Fruit fly (Drosophila melanogaster) whole organism, prepupa: ENCODE data around the gene Phae2.

Experiments
- CG10631 ChIP-seq: fragments of 200-800 bp; sonication (Bioruptor generic); optimal IDR thresholded peaks from 2 replicates; lab custom pipeline; 2016; ENCODE audit warnings: missing biosample characterization, missing genetic modification characterization
- CG10669 ChIP-seq: fragments of 200-800 bp; sonication (Bioruptor generic); optimal IDR thresholded peaks from 3 replicates; lab custom pipeline; 2018; ENCODE audit warnings: missing biosample characterization, mild to moderate bottlenecking, missing genetic modification characterization, moderate library complexity
- CG11762 ChIP-seq: fragments of 200-800 bp; sonication (Bioruptor generic); optimal IDR thresholded peaks from 3 replicates; lab custom pipeline; 2016; ENCODE audit warnings: missing biosample characterization, missing genetic modification characterization; ENCODE audit not compliant: insufficient read depth
- CG11902 ChIP-seq: fragments of 200-800 bp; sonication (Bioruptor generic); optimal IDR thresholded peaks from 3 replicates; lab custom pipeline; 2016; ENCODE audit warnings: missing biosample characterization, missing genetic modification characterization
- CG15336 ChIP-seq: fragments of 200-800 bp; sonication (Bioruptor generic); IDR thresholded peaks from 2 replicates; pipeline ENCODE4 v1.3.6; 2022; ENCODE audit warnings: missing biosample characterization, missing genetic modification characterization
- CG16779 ChIP-seq: fragments of 200-800 bp; sonication (Bioruptor generic); optimal IDR thresholded peaks from 3 replicates; lab custom pipeline; 2017; ENCODE audit warnings: missing biosample characterization, mild to moderate bottlenecking, missing genetic modification characterization
- CG32006 ChIP-seq: fragments of 200-800 bp; sonication (Bioruptor generic); optimal IDR thresholded peaks from 3 replicates; lab custom pipeline; 2017; ENCODE audit warnings: missing biosample characterization, mild to moderate bottlenecking, missing genetic modification characterization
- CG34406 ChIP-seq: fragments of 200-800 bp; sonication (Bioruptor generic); optimal IDR thresholded peaks from 3 replicates; lab custom pipeline; 2016; ENCODE audit warnings: missing biosample characterization, missing genetic modification characterization
- CG6276 ChIP-seq: fragments of 200-800 bp; sonication (Bioruptor generic); optimal IDR thresholded peaks from 2 replicates; lab custom pipeline; 2017; ENCODE audit warnings: missing biosample characterization, mild to moderate bottlenecking, missing genetic modification characterization
- CG6792 ChIP-seq: fragments of 200-800 bp; sonication (Bioruptor generic); optimal IDR thresholded peaks from 3 replicates; lab custom pipeline; 2016; ENCODE audit warnings: missing biosample characterization, missing genetic modification characterization
- CG6854 ChIP-seq: fragments of 200-800 bp; sonication (Bioruptor generic); optimal IDR thresholded peaks from 2 replicates; lab custom pipeline; 2017; ENCODE audit warnings: missing biosample characterization, mild to moderate bottlenecking, missing genetic modification characterization
- CG7368 ChIP-seq: fragments of 200-800 bp; sonication (Bioruptor generic); optimal IDR thresholded peaks from 3 replicates; lab custom pipeline; 2016; ENCODE audit warnings: missing biosample characterization, missing genetic modification characterization
- CG8119 ChIP-seq: fragments of 200-800 bp; sonication (Bioruptor generic); IDR thresholded peaks from 3 replicates; pipeline ENCODE4 v1.3.6; 2022; ENCODE audit warnings: missing biosample characterization, missing genetic modification characterization
- CG8319 ChIP-seq: fragments of 200-800 bp; sonication (Bioruptor generic); optimal IDR thresholded peaks from 3 replicates; lab custom pipeline; 2016; ENCODE audit warnings: missing biosample characterization, missing genetic modification characterization
- CG8632 ChIP-seq: fragments of 200-800 bp; sonication (Bioruptor generic); optimal IDR thresholded peaks from 3 replicates; lab custom pipeline; 2016; ENCODE audit warnings: missing biosample characterization, missing genetic modification characterization
- Eip75B ChIP-seq: fragments of 200-800 bp; sonication (Bioruptor generic); optimal IDR thresholded peaks from 3 replicates; lab custom pipeline; 2016; ENCODE audit warnings: missing biosample characterization, missing genetic modification characterization
- Eip93F ChIP-seq: fragments of 200-800 bp; sonication (Bioruptor generic); optimal IDR thresholded peaks from 2 replicates; lab custom pipeline; 2016; ENCODE audit warnings: missing biosample characterization, mild to moderate bottlenecking, missing genetic modification characterization
- Ets21C ChIP-seq: fragments of 200-800 bp; sonication (Bioruptor generic); optimal IDR thresholded peaks from 3 replicates; lab custom pipeline; 2016; ENCODE audit warnings: missing biosample characterization, missing genetic modification characterization
- Ets96B ChIP-seq: fragments of 200-800 bp; optimal IDR thresholded peaks from 2 replicates; lab custom pipeline; 2019; ENCODE audit warnings: missing biosample characterization, mild to moderate bottlenecking, missing genetic modification characterization, moderate library complexity
- Gug ChIP-seq: fragments of 200-800 bp; sonication (Bioruptor generic); IDR thresholded peaks from 2 replicates; pipeline ENCODE4 v1.3.6; 2022; ENCODE audit warnings: missing biosample characterization, missing genetic modification characterization
- Hr4 ChIP-seq: fragments of 200-800 bp; sonication (Bioruptor generic); optimal IDR thresholded peaks from 3 replicates; lab custom pipeline; 2016; ENCODE audit warnings: missing biosample characterization, missing genetic modification characterization
- Met ChIP-seq: fragments of 200-800 bp; sonication (Bioruptor generic); optimal IDR thresholded peaks from 3 replicates; lab custom pipeline; 2016; ENCODE audit warnings: missing biosample characterization, missing genetic modification characterization
- OdsH ChIP-seq: fragments of 200-800 bp; sonication (Bioruptor generic); optimal IDR thresholded peaks from 3 replicates; lab custom pipeline; 2016; ENCODE audit warnings: missing biosample characterization, missing genetic modification characterization
- Sox102F ChIP-seq: fragments of 200-800 bp; sonication (Bioruptor generic); optimal IDR thresholded peaks from 2 replicates; lab custom pipeline; 2016; ENCODE audit warnings: missing biosample characterization, mild to moderate bottlenecking, missing genetic modification characterization
- Sox14 ChIP-seq: fragments of 200-800 bp; sonication (Bioruptor generic); optimal IDR thresholded peaks from 3 replicates; lab custom pipeline; 2016; ENCODE audit warnings: missing biosample characterization, missing genetic modification characterization
- acj6 ChIP-seq: fragments of 200-800 bp; sonication (Bioruptor generic); optimal IDR thresholded peaks from 3 replicates; lab custom pipeline; 2016; ENCODE audit warnings: missing biosample characterization, missing genetic modification characterization
- cyc ChIP-seq: fragments of 200-800 bp; sonication (Bioruptor generic); optimal IDR thresholded peaks from 3 replicates; lab custom pipeline; 2016; ENCODE audit warnings: missing biosample characterization, missing genetic modification characterization
- dac ChIP-seq: fragments of 200-800 bp; sonication (Bioruptor generic); optimal IDR thresholded peaks from 2 replicates; lab custom pipeline; 2017; ENCODE audit warnings: missing biosample characterization, mild to moderate bottlenecking, missing genetic modification characterization
- dsx ChIP-seq: fragments of 200-800 bp; optimal IDR thresholded peaks from 3 replicates; lab custom pipeline; 2019; ENCODE audit warnings: missing biosample characterization, mild to moderate bottlenecking, missing genetic modification characterization, moderate library complexity; ENCODE audit not compliant: poor library complexity, severe bottlenecking
- eg ChIP-seq: fragments of 200-800 bp; sonication (Bioruptor generic); IDR thresholded peaks from 3 replicates; pipeline ENCODE4 v1.3.6; 2022; ENCODE audit warnings: missing biosample characterization, missing genetic modification characterization
- esn ChIP-seq: fragments of 200-800 bp; sonication (Bioruptor generic); optimal IDR thresholded peaks from 2 replicates; lab custom pipeline; 2016; ENCODE audit warnings: missing biosample characterization, mild to moderate bottlenecking, missing genetic modification characterization, moderate library complexity
- fd59A ChIP-seq: fragments of 200-800 bp; sonication (Bioruptor generic); optimal IDR thresholded peaks from 2 replicates; lab custom pipeline; 2017; ENCODE audit warnings: missing biosample characterization, mild to moderate bottlenecking, missing genetic modification characterization, missing genetic modification reagents
- fkh ChIP-seq: fragments of 200-800 bp; sonication (Bioruptor generic); optimal IDR thresholded peaks from 3 replicates; lab custom pipeline; 2017; ENCODE audit warnings: missing biosample characterization, mild to moderate bottlenecking, missing genetic modification characterization, moderate library complexity
- lz ChIP-seq: fragments of 200-800 bp; sonication (Bioruptor generic); optimal IDR thresholded peaks from 3 replicates; lab custom pipeline; 2016; ENCODE audit warnings: missing biosample characterization, missing genetic modification characterization
- pdm3 ChIP-seq: fragments of 200-800 bp; sonication (Bioruptor generic); optimal IDR thresholded peaks from 3 replicates; lab custom pipeline; 2016; ENCODE audit warnings: missing biosample characterization, missing genetic modification characterization
- spab ChIP-seq: fragments of 200-800 bp; sonication (Bioruptor generic); optimal IDR thresholded peaks from 2 replicates; lab custom pipeline; 2017; ENCODE audit warnings: missing biosample characterization, mild to moderate bottlenecking, missing genetic modification characterization, missing genetic modification reagents
- ss ChIP-seq, 2 experiments: fragments of 200-800 bp; sonication (Bioruptor generic); optimal IDR thresholded peaks; 2 replicates in 1 of 2; 3 replicates in 1 of 2; lab custom pipeline; 2017 to 2018; ENCODE audit warnings: mild to moderate bottlenecking in 2 of 2, missing biosample characterization in 2 of 2, missing genetic modification characterization in 2 of 2, moderate library complexity in 1 of 2
- topi ChIP-seq: fragments of 200-800 bp; sonication (Bioruptor generic); optimal IDR thresholded peaks from 3 replicates; lab custom pipeline; 2016; ENCODE audit warnings: missing biosample characterization, missing genetic modification characterization

Phae2 gene

DNA sequence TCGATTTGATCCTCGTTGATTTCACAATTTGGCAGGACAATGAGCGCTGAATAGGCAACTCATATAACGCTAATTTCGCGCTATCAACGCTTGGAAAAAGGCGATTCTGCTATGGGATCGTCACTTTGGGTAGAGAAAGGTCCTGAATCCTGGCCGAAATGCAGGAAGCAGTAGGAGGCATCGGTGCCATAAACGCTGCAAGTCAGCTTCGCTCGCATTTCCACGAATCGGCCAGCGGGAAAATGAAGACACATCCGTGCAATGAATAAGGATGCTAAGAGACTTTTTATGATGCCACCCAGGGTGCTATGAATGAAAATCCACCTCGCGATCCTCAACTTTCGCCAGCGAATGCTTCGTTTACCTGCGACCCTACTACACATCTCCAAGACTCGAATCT, 23.5 kb upstream of the Phae2 start:
- no peak for TF ChIP-seq CG10669 (GFP tag; lab: Kevin White, UChicago)
- no peak for TF ChIP-seq Gug (GFP tag; lab: Robert Waterston, UW)
- TF ChIP-seq Sox14 = no peak
- TF ChIP-seq eg (GFP tag; lab: Robert Waterston, UW) = no peak
- TF ChIP-seq Eip75B (GFP tag; lab: Kevin White, UChicago) = no peak
- TF ChIP-seq CG6854 (GFP tag; lab: Kevin White, UChicago) = no peak
- no peak for TF ChIP-seq pdm3
- no peak for TF ChIP-seq CG7368
- TF ChIP-seq OdsH (GFP tag; lab: Kevin White, UChicago) = no peak
- TF ChIP-seq CG8632 = no peak
- TF ChIP-seq ss (GFP tag; optimal IDR thresholded peaks at IDR 0.05; lab: Kevin White, UChicago) = no peak
- TF ChIP-seq fkh = no peak
- no peak for TF ChIP-seq topi (GFP tag; lab: Kevin White, UChicago)
- no peak for TF ChIP-seq fd59A (GFP tag; lab: Kevin White, UChicago)
- no peak for TF ChIP-seq CG11762
- TF ChIP-seq CG10631 (GFP tag; lab: Kevin White, UChicago) = no peak

DNA sequence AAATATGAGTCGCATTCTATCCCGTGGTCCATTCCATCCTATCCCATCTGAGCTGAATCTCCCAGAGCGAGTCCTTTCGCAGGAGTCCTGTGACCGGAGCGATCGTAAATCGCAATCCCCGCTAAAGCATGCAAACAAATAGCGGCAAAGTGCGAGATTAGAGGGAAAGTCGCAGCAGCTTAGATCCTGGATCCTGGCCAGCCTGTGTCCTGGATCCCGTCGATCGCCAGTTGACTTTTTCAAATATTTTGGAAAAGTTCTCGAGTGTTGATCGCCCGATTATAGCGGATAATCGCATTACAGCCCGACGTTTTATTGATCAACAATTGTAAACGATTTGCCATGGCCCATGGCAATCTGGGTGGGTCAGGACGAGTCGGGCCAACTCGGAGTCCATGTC, 21.8 kb upstream of the Phae2 start:
- no peak for TF ChIP-seq CG6792 (GFP tag; lab: Kevin White, UChicago)
- no peak for TF ChIP-seq CG15336 (GFP tag; lab: Robert Waterston, UW)
- TF ChIP-seq CG10669 (GFP tag; lab: Kevin White, UChicago) = no peak
- no peak for TF ChIP-seq CG8319 (GFP tag; lab: Kevin White, UChicago)
- TF ChIP-seq Eip93F (GFP tag; lab: Kevin White, UChicago) = no peak
- no peak for TF ChIP-seq CG10631 (GFP tag; lab: Kevin White, UChicago)
- TF ChIP-seq lz = no peak
- TF ChIP-seq Hr4 (GFP tag; lab: Kevin White, UChicago) = no peak
- TF ChIP-seq CG34406 (GFP tag; lab: Kevin White, UChicago) = no peak
- no peak for TF ChIP-seq pdm3
- no peak for TF ChIP-seq Met
- TF ChIP-seq dsx (GFP tag; lab: Kevin White, UChicago) = no peak
- TF ChIP-seq spab = no peak

dm6 chr2L:12091522-12091921, 19.4 kb upstream of the Phae2 start, which contains the start of gene Pex19:
Gene Pex19, plus strand, starts transcription at chr2L:12091822.
- TF ChIP-seq ss (GFP tag; optimal IDR thresholded peaks at IDR 0.05; lab: Kevin White, UChicago) = no peak
- no peak for TF ChIP-seq CG15336 (GFP tag; lab: Robert Waterston, UW)
- TF ChIP-seq acj6 (GFP tag; lab: Kevin White, UChicago) = no peak
- no peak for TF ChIP-seq Ets21C
- no peak for TF ChIP-seq CG32006 (GFP tag; lab: Kevin White, UChicago)
- TF ChIP-seq fd59A (GFP tag; lab: Kevin White, UChicago) = no peak
- TF ChIP-seq CG16779 = no peak
- no peak for TF ChIP-seq CG11902
- no peak for TF ChIP-seq dsx (GFP tag; lab: Kevin White, UChicago)
- no peak for TF ChIP-seq CG8119
- no peak for TF ChIP-seq dac
- TF ChIP-seq Sox102F (GFP tag; lab: Kevin White, UChicago) = no peak
- no peak for TF ChIP-seq CG6276 (GFP tag; lab: Kevin White, UChicago)
- TF ChIP-seq esn (GFP tag; lab: Kevin White, UChicago) = no peak
- TF ChIP-seq CG7368 = no peak
- no peak for TF ChIP-seq cyc (GFP tag; lab: Kevin White, UChicago)
- TF ChIP-seq CG34406 (GFP tag; lab: Kevin White, UChicago) = no peak
- TF ChIP-seq CG11762 = no peak
- no peak for TF ChIP-seq Ets96B (tag; lab: Kevin White, UChicago)
